Fruit fly (Drosophila melanogaster): ENCODE measurements around the gene CG6834.

CG6834 gene

DNA sequence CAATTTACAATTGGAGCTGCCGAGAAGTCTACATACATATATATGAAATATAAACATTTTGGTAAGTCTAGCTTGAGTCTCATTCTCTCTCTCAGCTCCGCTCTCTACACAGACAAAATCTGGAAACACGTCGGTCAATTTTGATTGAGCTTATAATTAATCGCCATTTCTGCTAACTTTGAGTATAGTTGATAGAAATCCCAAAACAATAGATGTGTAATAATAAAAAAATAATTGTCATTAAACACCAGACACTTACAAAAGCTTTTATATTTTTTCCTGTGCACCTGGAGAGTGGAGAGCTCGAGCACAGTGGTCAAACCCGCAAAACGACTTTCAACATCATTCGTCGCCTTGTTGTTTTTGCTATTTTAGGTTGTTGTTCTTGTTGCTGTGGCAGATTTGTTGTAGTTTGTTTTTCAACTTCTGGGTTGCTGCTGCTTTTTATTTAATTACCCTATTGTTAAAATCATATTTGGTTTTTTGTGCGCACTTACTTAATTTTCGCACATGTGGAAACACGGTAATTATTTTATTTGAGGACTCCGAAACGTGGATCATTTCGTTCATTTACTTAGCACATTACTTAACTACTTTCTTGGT is 31.2 kb downstream of the CG6834 start (continued):
- TF ChIP-seq Rx (GFP tag; IDR thresholded peaks at IDR 0.05) (peak; percentile 84), CG10431 (GFP tag; optimal IDR thresholded peaks at IDR 0.05) (peak; percentile 81), croc (GFP tag; conservative IDR thresholded peaks at IDR 0.05) (peak; percentile 91), CG3838 (GFP tag; optimal IDR thresholded peaks at IDR 0.05) (peak; percentile 92), CG7745 (tag; optimal IDR thresholded peaks at IDR 0.05) (peak; percentile 68), insv (GFP tag; optimal IDR thresholded peaks at IDR 0.05) (peak; percentile 37 to 51), ro (GFP tag; IDR thresholded peaks at IDR 0.05) (peak; percentile 90), CG17612 (GFP tag; IDR thresholded peaks at IDR 0.05) (peak; percentile 94), NK7.1 (GFP tag; optimal IDR thresholded peaks at IDR 0.05) (peak; percentile 91), Ets97D (GFP tag; optimal IDR thresholded peaks at IDR 0.05) (peak; percentile 88), dimm (GFP tag; IDR thresholded peaks at IDR 0.05) (peak; percentile 94), zen (tag; optimal IDR thresholded peaks at IDR 0.05) (peak; percentile 90), rib (GFP tag; IDR thresholded peaks at IDR 0.05) (peak; percentile 97), wdn (GFP tag; IDR thresholded peaks at IDR 0.05) (peak; percentile 97), CG13894 (tag; optimal IDR thresholded peaks at IDR 0.05) (peak; percentile 88), Scr (GFP tag; IDR thresholded peaks at IDR 0.05; ENCODE audit: partially characterized antibody) (no peak), Six4 (GFP tag; optimal IDR thresholded peaks at IDR 0.05) (peak; percentile 95), ash1 (GFP tag; optimal IDR thresholded peaks at IDR 0.05) (peak; percentile 84), bsh (GFP tag; optimal IDR thresholded peaks at IDR 0.05) (peak; percentile 98), HLH54F (GFP tag; optimal IDR thresholded peaks at IDR 0.05) (peak; percentile 96), CG17568 (GFP tag; optimal IDR thresholded peaks at IDR 0.05) (peak; percentile 96), gfzf (GFP tag; optimal IDR thresholded peaks at IDR 0.05) (no peak), Nf-YA (GFP tag; IDR thresholded peaks at IDR 0.05) (peak; percentile 96), Opbp (GFP tag; IDR thresholded peaks at IDR 0.05; ENCODE audit: partially characterized antibody) (no peak), CG18476 (GFP tag; optimal IDR thresholded peaks at IDR 0.05) (peak; percentile 94), CG42726 (GFP tag; IDR thresholded peaks at IDR 0.05; ENCODE audit: partially characterized antibody) (no peak), Nf-YB (GFP tag; optimal IDR thresholded peaks at IDR 0.05) (peak; percentile 85), CG5245 (GFP tag; optimal IDR thresholded peaks at IDR 0.05) (peak; percentile 93), Sry-δ (GFP tag; optimal IDR thresholded peaks at IDR 0.05) (peak; percentile 57), CG18011 (GFP tag; optimal IDR thresholded peaks at IDR 0.05) (peak; percentile 86), PHDP (tag; optimal IDR thresholded peaks at IDR 0.05) (peak; percentile 97), Xbp1 (GFP tag; optimal IDR thresholded peaks at IDR 0.05) (peak; percentile 97), CG10366 (GFP tag; IDR thresholded peaks at IDR 0.05) (peak; percentile 96), mld (GFP tag; IDR thresholded peaks at IDR 0.05; ENCODE audit: partially characterized antibody) (no peak), CG15479 (GFP tag; optimal IDR thresholded peaks at IDR 0.05) (no peak), CG12236 (GFP tag; optimal IDR thresholded peaks at IDR 0.05) (peak; percentile 90), tap (tag; optimal IDR thresholded peaks at IDR 0.05) (peak; percentile 96), CG13624 (GFP tag; optimal IDR thresholded peaks at IDR 0.05) (peak; percentile 95), ssp (GFP tag; IDR thresholded peaks at IDR 0.05) (peak; percentile 88), pho (GFP tag; optimal IDR thresholded peaks at IDR 0.05) (peak; percentile 96), ase (GFP tag; IDR thresholded peaks at IDR 0.05) (peak; percentile 95), Neu2 (GFP tag; optimal IDR thresholded peaks at IDR 0.05; ENCODE audit: borderline replicate concordance) (peak; percentile 77), Taf1 (GFP tag; IDR thresholded peaks at IDR 0.05) (peak; percentile 91), psq (GFP tag; optimal IDR thresholded peaks at IDR 0.05) (peak; percentile 84), Lpt (GFP tag; optimal IDR thresholded peaks at IDR 0.05) (no peak), slou (GFP tag; optimal IDR thresholded peaks at IDR 0.05) (peak; percentile 93), CG15514 (GFP tag; optimal IDR thresholded peaks at IDR 0.05) (peak; percentile 91), onecut (GFP tag; IDR thresholded peaks at IDR 0.05) (peak; percentile 91), CG18599 (GFP tag; optimal IDR thresholded peaks at IDR 0.05) (peak; percentile 97), Rfx (GFP tag; IDR thresholded peaks at IDR 0.05) (peak; percentile 99)
